Worm (Caenorhabditis elegans) whole organism, mixed stage, embryonic: ENCODE data around the gene ZK185.1.

Source experiments
- ceh-83 ChIP-seq: fragments of 200-800 bp; sonication (Bioruptor generic); optimal IDR thresholded peaks from 2 replicates; lab custom pipeline; 2018; ENCODE audit warnings: mild to moderate bottlenecking, missing genetic modification characterization, missing compliant biosample characterization
- elt-1 ChIP-seq: sonication (generic microtip); optimal IDR thresholded peaks from 2 replicates; lab custom pipeline; 2017; ENCODE audit warnings: missing genetic modification characterization, mild to moderate bottlenecking, missing compliant biosample characterization, antibody characterized with exemption, moderate library complexity, borderline replicate concordance; ENCODE audit not compliant: insufficient read depth
- elt-3 ChIP-seq: fragments of 150-350 bp; optimal IDR thresholded peaks from 2 replicates; lab custom pipeline; 2014; ENCODE audit warnings: missing biosample characterization, missing genetic modification characterization
- ham-2 ChIP-seq: fragments of 200-800 bp; sonication (Bioruptor generic); optimal IDR thresholded peaks from 2 replicates; lab custom pipeline; 2018; ENCODE audit warnings: mild to moderate bottlenecking, missing genetic modification characterization, missing compliant biosample characterization
- lsy-2 ChIP-seq: fragments of 150-350 bp; optimal IDR thresholded peaks from 2 replicates; lab custom pipeline; 2014; ENCODE audit warnings: missing biosample characterization, missing genetic modification characterization
- mep-1 ChIP-seq: fragments of 150-350 bp; optimal IDR thresholded peaks from 2 replicates; lab custom pipeline; 2017; ENCODE audit warnings: missing biosample characterization, missing genetic modification reagents, missing genetic modification characterization, inconsistent platforms
- mls-2 ChIP-seq: sonication (generic microtip); optimal IDR thresholded peaks from 2 replicates; lab custom pipeline; 2016; ENCODE audit warnings: mild to moderate bottlenecking, missing genetic modification characterization, moderate library complexity, missing compliant biosample characterization
- nhr-12 ChIP-seq: fragments of 150-350 bp; optimal IDR thresholded peaks from 2 replicates; lab custom pipeline; 2014; ENCODE audit warnings: missing biosample characterization, missing genetic modification characterization
- nhr-237 ChIP-seq: fragments of 150-350 bp; optimal IDR thresholded peaks from 2 replicates; lab custom pipeline; 2014; ENCODE audit warnings: missing biosample characterization, missing genetic modification characterization
- nhr-28 ChIP-seq: fragments of 150-350 bp; optimal IDR thresholded peaks from 2 replicates; lab custom pipeline; 2014; ENCODE audit warnings: missing biosample characterization, missing genetic modification characterization
- pha-4 ChIP-seq: fragments of 150-350 bp; optimal IDR thresholded peaks from 2 replicates; lab custom pipeline; 2018; ENCODE audit warnings: missing biosample characterization, missing genetic modification reagents, missing genetic modification characterization
- snpc-4 ChIP-seq: fragments of 150-350 bp; optimal IDR thresholded peaks from 2 replicates; lab custom pipeline; 2014; ENCODE audit warnings: missing biosample characterization, missing genetic modification characterization
- unc-62 ChIP-seq: fragments of 150-350 bp; optimal IDR thresholded peaks from 2 replicates; lab custom pipeline; 2014; ENCODE audit warnings: missing biosample characterization, missing genetic modification reagents, missing genetic modification characterization

ce11 chrIV:4533025-4533424, 15.3 kb upstream of the ZK185.1 start, which contains the start of gene ZK185.4:
- TF ChIP-seq elt-1 (tag; lab: Kevin White, UChicago) (no peak), unc-62 (GFP tag; lab: Kevin White, UChicago) (no peak), nhr-28 (tag; lab: Kevin White, UChicago) (no peak), snpc-4 (tag; lab: Kevin White, UChicago) (no peak), ceh-83 (GFP tag; lab: Kevin White, UChicago) (no peak), mls-2 (no peak), elt-3 (tag; lab: Kevin White, UChicago) (no peak), pha-4 (tag; lab: Kevin White, UChicago) (no peak), nhr-237 (no peak), ham-2 (GFP tag; lab: Kevin White, UChicago) (no peak), mep-1 (tag; lab: Kevin White, UChicago) (no peak), nhr-12 (tag; lab: Kevin White, UChicago) (no peak), lsy-2 (no peak)
